Worm (Caenorhabditis elegans) whole organism, midembryonic: ENCODE measurements around the gene F36H1.12.

ENCODE experiments used
- T22C8.4 ChIP-seq: fragments of 200-800 bp; sonication (Bioruptor generic); IDR thresholded peaks from 2 replicates; pipeline ENCODE4 v1.3.6; 2022; ENCODE audit warnings: missing genetic modification characterization, missing compliant biosample characterization
- cog-1 ChIP-seq: sonication (generic microtip); optimal IDR thresholded peaks from 2 replicates; lab custom pipeline; 2016; ENCODE audit warnings: missing genetic modification characterization, missing compliant biosample characterization
- flt-1 ChIP-seq: fragments of 200-800 bp; sonication (Bioruptor generic); IDR thresholded peaks from 2 replicates; pipeline ENCODE4 v1.3.6; 2022; ENCODE audit warnings: missing genetic modification characterization, missing compliant biosample characterization
- klf-2 ChIP-seq: fragments of 200-800 bp; sonication (Bioruptor generic); conservative IDR thresholded peaks from 2 replicates; pipeline ENCODE4 v1.3.6; 2022; ENCODE audit warnings: missing genetic modification reagents, missing genetic modification characterization, missing compliant biosample characterization
- med-1 ChIP-seq: sonication (generic microtip); optimal IDR thresholded peaks from 2 replicates; lab custom pipeline; 2017; ENCODE audit warnings: missing genetic modification characterization, mild to moderate bottlenecking, missing compliant biosample characterization, antibody characterized with exemption, missing genetic modification reagents; ENCODE audit not compliant: insufficient read depth
- ref-1 ChIP-seq: fragments of 200-800 bp; sonication (Bioruptor generic); conservative IDR thresholded peaks from 2 replicates; pipeline ENCODE4 v1.3.6; 2022; ENCODE audit warnings: missing genetic modification reagents, missing genetic modification characterization, missing compliant biosample characterization
- tab-1 ChIP-seq: fragments of 200-800 bp; sonication (Bioruptor generic); IDR thresholded peaks from 2 replicates; pipeline ENCODE4 v1.3.6; 2022; ENCODE audit warnings: missing genetic modification characterization, missing compliant biosample characterization
- ztf-23 ChIP-seq: fragments of 200-800 bp; sonication (Bioruptor generic); IDR thresholded peaks from 2 replicates; pipeline ENCODE4 v1.3.6; 2022; ENCODE audit warnings: missing genetic modification reagents, missing genetic modification characterization, missing compliant biosample characterization
- ztf-29 ChIP-seq: fragments of 200-800 bp; sonication (Bioruptor generic); IDR thresholded peaks from 2 replicates; pipeline ENCODE4 v1.3.6; 2022; ENCODE audit warnings: missing genetic modification reagents, missing genetic modification characterization, missing compliant biosample characterization

F36H1.12 gene

DNA sequence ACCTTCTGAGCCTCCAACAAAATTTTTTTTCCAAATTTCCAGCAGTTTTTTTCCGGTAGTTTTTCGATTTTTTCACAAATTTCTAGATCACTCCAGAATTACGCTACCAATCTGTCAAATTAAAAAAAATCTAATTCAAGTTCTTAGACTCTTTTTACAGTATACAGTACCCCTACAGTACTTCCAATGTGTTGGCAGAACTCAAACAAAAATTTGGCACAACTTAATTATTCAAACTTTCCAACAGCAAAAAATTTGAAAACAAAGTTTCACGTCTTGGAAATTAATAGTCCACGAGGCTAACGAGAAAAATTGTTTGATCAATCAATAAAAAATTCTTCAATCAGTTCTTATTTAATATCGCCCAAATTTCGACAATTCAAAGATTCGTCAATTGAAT is 3.7 kb downstream of the F36H1.12 start, which contains the start of gene F36H1.3:
TSS of gene F36H1.3 (plus strand) at position 323 of the 400 bp plus-strand sequence.
- TF ChIP-seq ref-1 (GFP tag; lab: Robert Waterston, UW) (no peak), ztf-29 (no peak), flt-1 (GFP tag; lab: Robert Waterston, UW) (no peak)

- TF ChIP-seq ztf-29: no peak
- no peak for TF ChIP-seq klf-2 (GFP tag; lab: Robert Waterston, UW)
- TF ChIP-seq med-1 (GFP tag; lab: Kevin White, UChicago): no peak
- TF ChIP-seq cog-1 (tag; lab: Kevin White, UChicago): no peak
- TF ChIP-seq ref-1 (GFP tag; lab: Robert Waterston, UW): no peak
- TF ChIP-seq T22C8.4 (GFP tag; lab: Robert Waterston, UW): no peak
- TF ChIP-seq tab-1 (GFP tag; lab: Robert Waterston, UW): no peak
- TF ChIP-seq ztf-23 (GFP tag; lab: Robert Waterston, UW): no peak
Observed at ce11 chrIV:11048871-11049270, 4.6 kb downstream of the F36H1.12 start, which contains the start of gene F36H1.11. TSS of gene F36H1.11 (plus strand) at chrIV:11049171.

DNA sequence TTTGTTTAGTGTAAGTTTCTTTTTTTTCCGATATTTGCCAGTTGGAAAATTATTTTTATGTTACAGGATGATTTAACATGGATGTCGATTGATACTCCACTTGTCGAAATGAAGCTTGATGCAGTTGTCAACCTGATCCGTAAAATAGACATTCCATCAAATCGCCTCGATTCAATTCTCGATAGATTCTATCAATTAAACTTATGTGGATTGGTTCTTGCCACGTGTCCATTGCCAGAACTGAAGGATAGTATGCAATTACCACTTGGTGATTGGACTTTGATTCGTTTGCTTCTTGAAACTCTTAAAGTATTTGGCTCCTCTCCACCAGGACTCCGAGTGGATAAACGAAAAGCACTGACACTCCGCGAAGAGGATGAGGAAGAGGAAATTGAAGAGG is 9.1 kb downstream of the F36H1.12 start:
- TF ChIP-seq med-1 (GFP tag; lab: Kevin White, UChicago): no peak
- no peak for TF ChIP-seq ztf-29
- TF ChIP-seq ztf-23 (GFP tag; lab: Robert Waterston, UW): no peak
- no peak for TF ChIP-seq flt-1 (GFP tag; lab: Robert Waterston, UW)
- TF ChIP-seq klf-2 (GFP tag; lab: Robert Waterston, UW): no peak
- no peak for TF ChIP-seq ref-1 (GFP tag; lab: Robert Waterston, UW)
- TF ChIP-seq T22C8.4 (GFP tag; lab: Robert Waterston, UW): no peak
- no peak for TF ChIP-seq cog-1 (tag; lab: Kevin White, UChicago)
- no peak for TF ChIP-seq tab-1 (GFP tag; lab: Robert Waterston, UW)

ce11 chrIV:11038665-11039064 is 14.8 kb downstream of the F36H1.12 start:
- no peak for TF ChIP-seq flt-1 (GFP tag; lab: Robert Waterston, UW)
- TF ChIP-seq T22C8.4 (GFP tag; lab: Robert Waterston, UW): no peak
- no peak for TF ChIP-seq ztf-29
- TF ChIP-seq med-1 (GFP tag; lab: Kevin White, UChicago): no peak
- no peak for TF ChIP-seq ztf-23 (GFP tag; lab: Robert Waterston, UW)
- no peak for TF ChIP-seq tab-1 (GFP tag; lab: Robert Waterston, UW)
- TF ChIP-seq klf-2 (GFP tag; lab: Robert Waterston, UW): no peak
- TF ChIP-seq ref-1 (GFP tag; lab: Robert Waterston, UW): no peak
- TF ChIP-seq cog-1 (tag; lab: Kevin White, UChicago): no peak

ce11 chrIV:11038618-11038664 is 15.1 kb downstream of the F36H1.12 start, which contains the start of gene kdin-1:
TSS of gene kdin-1 (plus strand) at chrIV:11038655.
- TF ChIP-seq ztf-29 (no peak), T22C8.4 (GFP tag; lab: Robert Waterston, UW) (no peak), cog-1 (tag; lab: Kevin White, UChicago) (no peak), klf-2 (GFP tag; lab: Robert Waterston, UW) (no peak), ref-1 (GFP tag; lab: Robert Waterston, UW) (no peak), med-1 (GFP tag; lab: Kevin White, UChicago) (no peak), ztf-23 (GFP tag; lab: Robert Waterston, UW) (no peak), tab-1 (GFP tag; lab: Robert Waterston, UW) (no peak), flt-1 (GFP tag; lab: Robert Waterston, UW) (no peak)

ce11 chrIV:11038218-11038617 is 15.3 kb downstream of the F36H1.12 start:
- TF ChIP-seq klf-2 (GFP tag; lab: Robert Waterston, UW) (no peak), ztf-29 (no peak), flt-1 (GFP tag; lab: Robert Waterston, UW) (no peak), ztf-23 (GFP tag; lab: Robert Waterston, UW) (no peak), T22C8.4 (GFP tag; lab: Robert Waterston, UW) (no peak), cog-1 (tag; lab: Kevin White, UChicago) (no peak), ref-1 (GFP tag; lab: Robert Waterston, UW) (no peak), tab-1 (GFP tag; lab: Robert Waterston, UW) (no peak), med-1 (GFP tag; lab: Kevin White, UChicago) (no peak)

- TF ChIP-seq ztf-29: no peak
- TF ChIP-seq flt-1 (GFP tag; lab: Robert Waterston, UW): no peak
- no peak for TF ChIP-seq klf-2 (GFP tag; lab: Robert Waterston, UW)
- TF ChIP-seq T22C8.4 (GFP tag; lab: Robert Waterston, UW): no peak
- no peak for TF ChIP-seq cog-1 (tag; lab: Kevin White, UChicago)
- no peak for TF ChIP-seq tab-1 (GFP tag; lab: Robert Waterston, UW)
- no peak for TF ChIP-seq med-1 (GFP tag; lab: Kevin White, UChicago)
- TF ChIP-seq ref-1 (GFP tag; lab: Robert Waterston, UW): no peak
- TF ChIP-seq ztf-23 (GFP tag; lab: Robert Waterston, UW): no peak
Observed at ce11 chrIV:11037118-11037719, 16.3 kb downstream of the F36H1.12 start.

DNA sequence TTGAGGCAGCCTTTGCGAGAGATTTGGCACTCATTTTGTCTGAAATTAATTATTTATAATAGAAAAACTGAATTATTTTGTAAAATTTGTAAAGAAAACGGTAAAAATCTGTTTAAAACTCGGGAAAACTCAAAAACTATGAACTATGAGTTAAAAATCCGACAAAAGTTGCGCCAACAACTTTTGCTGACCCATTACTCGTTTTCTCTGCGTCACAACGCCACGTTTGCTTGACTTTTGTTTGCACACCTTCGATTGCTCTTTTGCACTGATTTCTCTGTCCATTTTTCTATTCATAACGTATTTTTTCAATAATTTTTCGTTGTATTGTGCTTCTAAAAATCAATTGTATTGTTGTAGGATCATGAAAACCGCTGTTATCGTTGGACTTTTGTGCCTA is 17.3 kb downstream of the F36H1.12 start, which contains the start of gene fkb-1:
TSS of gene fkb-1 (plus strand) at position 361 of the 400 bp plus-strand sequence.
- no peak for TF ChIP-seq ref-1 (GFP tag; lab: Robert Waterston, UW)
- no peak for TF ChIP-seq flt-1 (GFP tag; lab: Robert Waterston, UW)
- TF ChIP-seq T22C8.4 (GFP tag; lab: Robert Waterston, UW): no peak
- no peak for TF ChIP-seq klf-2 (GFP tag; lab: Robert Waterston, UW)
- TF ChIP-seq med-1 (GFP tag; lab: Kevin White, UChicago): no peak
- TF ChIP-seq tab-1 (GFP tag; lab: Robert Waterston, UW): no peak
- no peak for TF ChIP-seq ztf-29
- TF ChIP-seq ztf-23 (GFP tag; lab: Robert Waterston, UW): no peak

DNA sequence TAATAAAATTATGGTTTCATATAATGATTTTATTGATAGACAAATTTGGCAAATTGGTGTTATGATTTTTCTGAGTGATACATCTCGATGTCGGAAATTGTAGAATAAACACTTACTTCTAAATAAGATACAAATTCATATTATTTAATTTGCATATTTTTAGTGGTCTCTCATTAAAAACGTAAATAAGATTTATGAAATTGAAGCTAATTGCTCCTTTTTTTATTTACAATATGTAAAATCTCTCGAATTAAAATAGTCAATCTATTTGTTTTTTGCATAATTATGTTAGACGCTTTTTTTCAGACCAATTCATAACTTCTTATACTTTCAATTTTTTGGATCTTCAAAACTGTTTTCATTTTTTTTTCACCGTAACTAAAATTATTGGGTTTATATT is 21.2 kb downstream of the F36H1.12 start, which contains the start of gene hrg-6:
TSS of gene hrg-6 (plus strand) at position 301 of the 400 bp plus-strand sequence.
- TF ChIP-seq klf-2 (GFP tag; lab: Robert Waterston, UW) (no peak), flt-1 (GFP tag; lab: Robert Waterston, UW) (no peak), med-1 (GFP tag; lab: Kevin White, UChicago) (no peak), ref-1 (GFP tag; lab: Robert Waterston, UW) (no peak), ztf-23 (GFP tag; lab: Robert Waterston, UW) (no peak), ztf-29 (no peak), tab-1 (GFP tag; lab: Robert Waterston, UW) (no peak), T22C8.4 (GFP tag; lab: Robert Waterston, UW) (no peak), cog-1 (tag; lab: Kevin White, UChicago) (no peak)
